Worm (Caenorhabditis elegans) whole organism, L3 larva: ENCODE measurements around the gene cutl-25.

Experiments used
- R02D3.7 ChIP-seq: fragments of 150-350 bp; optimal IDR thresholded peaks from 2 replicates; lab custom pipeline; 2014; ENCODE audit warnings: missing biosample characterization, missing genetic modification characterization
- ZK546.5 ChIP-seq: sonication (generic microtip); optimal IDR thresholded peaks from 2 replicates; lab custom pipeline; 2017; ENCODE audit warnings: missing biosample characterization, missing genetic modification characterization
- aly-2 ChIP-seq: fragments of 150-350 bp; optimal IDR thresholded peaks from 2 replicates; lab custom pipeline; 2014; ENCODE audit warnings: missing biosample characterization, missing genetic modification characterization
- ama-1 ChIP-seq: fragments of 150-350 bp; optimal IDR thresholded peaks from 2 replicates; lab custom pipeline; 2018
- ceh-16 ChIP-seq: sonication (generic microtip); optimal IDR thresholded peaks from 2 replicates; lab custom pipeline; 2017; ENCODE audit warnings: missing biosample characterization, missing genetic modification characterization
- ceh-28 ChIP-seq: fragments of 150-350 bp; optimal IDR thresholded peaks from 2 replicates; lab custom pipeline; 2014; ENCODE audit warnings: missing biosample characterization, missing genetic modification reagents, missing genetic modification characterization
- ceh-9 ChIP-seq: sonication (generic microtip); optimal IDR thresholded peaks from 2 replicates; lab custom pipeline; 2018; ENCODE audit warnings: missing biosample characterization, missing genetic modification characterization
- daf-12 ChIP-seq: fragments of 150-350 bp; optimal IDR thresholded peaks from 2 replicates; lab custom pipeline; 2014; ENCODE audit warnings: missing biosample characterization, missing genetic modification reagents, missing genetic modification characterization
- egl-27 ChIP-seq: sonication (generic microtip); optimal IDR thresholded peaks from 4 replicates; lab custom pipeline; 2017; ENCODE audit warnings: missing biosample characterization, missing genetic modification reagents, missing genetic modification characterization
- egl-5 ChIP-seq: fragments of 150-350 bp; optimal IDR thresholded peaks from 2 replicates; lab custom pipeline; 2017; ENCODE audit warnings: missing biosample characterization, missing genetic modification reagents, missing genetic modification characterization, inconsistent platforms
- elt-1 ChIP-seq: fragments of 150-350 bp; optimal IDR thresholded peaks from 2 replicates; lab custom pipeline; 2014; ENCODE audit warnings: missing biosample characterization, missing genetic modification characterization
- elt-2 ChIP-seq: sonication (generic microtip); optimal IDR thresholded peaks from 2 replicates; lab custom pipeline; 2016; ENCODE audit warnings: missing genetic modification reagents, mild to moderate bottlenecking, missing genetic modification characterization, missing compliant biosample characterization
- elt-3 ChIP-seq, 3 experiments: fragments of 150-350 bp in 1 of 3; sonication (generic microtip) in 2 of 3; optimal IDR thresholded peaks; 2 replicates in 2 of 3; 4 replicates in 1 of 3; lab custom pipeline; 2014 to 2017; ENCODE audit warnings: missing biosample characterization in 3 of 3, missing genetic modification characterization in 3 of 3
- eor-1 ChIP-seq, 2 experiments: fragments of 150-350 bp; optimal IDR thresholded peaks; 2 replicates each; lab custom pipeline; 2014 to 2018; ENCODE audit warnings: missing biosample characterization in 2 of 2, missing genetic modification characterization in 2 of 2
- fkh-10 ChIP-seq: sonication (generic microtip); optimal IDR thresholded peaks from 2 replicates; lab custom pipeline; 2017; ENCODE audit warnings: missing biosample characterization, missing genetic modification reagents, missing genetic modification characterization
- fkh-2 ChIP-seq: fragments of 150-350 bp; optimal IDR thresholded peaks from 2 replicates; lab custom pipeline; 2014; ENCODE audit warnings: missing biosample characterization, missing genetic modification reagents, missing genetic modification characterization
- fos-1 ChIP-seq: fragments of 150-350 bp; optimal IDR thresholded peaks from 2 replicates; lab custom pipeline; 2014; ENCODE audit warnings: missing biosample characterization, missing genetic modification characterization
- hmg-11 ChIP-seq: sonication (generic microtip); optimal IDR thresholded peaks from 2 replicates; lab custom pipeline; 2016; ENCODE audit warnings: missing genetic modification characterization, missing compliant biosample characterization
- jun-1 ChIP-seq: fragments of 150-350 bp; optimal IDR thresholded peaks from 2 replicates; lab custom pipeline; 2014; ENCODE audit warnings: missing biosample characterization, missing genetic modification reagents, missing genetic modification characterization
- lin-15B ChIP-seq: fragments of 150-350 bp; optimal IDR thresholded peaks from 2 replicates; lab custom pipeline; 2014; ENCODE audit warnings: missing biosample characterization, missing genetic modification characterization
- lin-39 ChIP-seq: fragments of 150-350 bp; optimal IDR thresholded peaks from 2 replicates; lab custom pipeline; 2018; ENCODE audit warnings: missing biosample characterization, missing genetic modification reagents, missing genetic modification characterization
- lsy-12 ChIP-seq: sonication (generic microtip); optimal IDR thresholded peaks from 2 replicates; lab custom pipeline; 2016; ENCODE audit warnings: mild to moderate bottlenecking, missing genetic modification characterization, missing compliant biosample characterization
- mdl-1 ChIP-seq: fragments of 150-350 bp; optimal IDR thresholded peaks from 2 replicates; lab custom pipeline; 2014; ENCODE audit warnings: missing biosample characterization, missing genetic modification characterization
- mml-1 ChIP-seq: fragments of 150-350 bp; sonication (generic microtip); optimal IDR thresholded peaks from 3 replicates; lab custom pipeline; 2014; ENCODE audit warnings: missing biosample characterization, missing genetic modification characterization
- nfya-1 ChIP-seq: sonication (generic microtip); optimal IDR thresholded peaks from 2 replicates; lab custom pipeline; 2017; ENCODE audit warnings: missing genetic modification characterization, mild to moderate bottlenecking, missing compliant biosample characterization, antibody characterized with exemption, moderate library complexity; ENCODE audit not compliant: insufficient read depth
- nhr-11 ChIP-seq: fragments of 150-350 bp; optimal IDR thresholded peaks from 2 replicates; lab custom pipeline; 2014; ENCODE audit warnings: missing biosample characterization, missing genetic modification characterization
- nhr-12 ChIP-seq: fragments of 150-350 bp; optimal IDR thresholded peaks from 2 replicates; lab custom pipeline; 2014; ENCODE audit warnings: missing biosample characterization, missing genetic modification characterization
- nhr-23 ChIP-seq: fragments of 150-350 bp; optimal IDR thresholded peaks from 2 replicates; lab custom pipeline; 2014; ENCODE audit warnings: missing biosample characterization, missing genetic modification reagents, missing genetic modification characterization
- nhr-237 ChIP-seq: fragments of 150-350 bp; optimal IDR thresholded peaks from 2 replicates; lab custom pipeline; 2014; ENCODE audit warnings: missing biosample characterization, missing genetic modification characterization
- nhr-25 ChIP-seq: sonication (generic microtip); optimal IDR thresholded peaks from 2 replicates; lab custom pipeline; 2017; ENCODE audit warnings: missing biosample characterization, missing genetic modification characterization
- nhr-28 ChIP-seq: fragments of 150-350 bp; optimal IDR thresholded peaks from 2 replicates; lab custom pipeline; 2014; ENCODE audit warnings: missing biosample characterization, missing genetic modification characterization
- nhr-43 ChIP-seq: sonication (generic microtip); optimal IDR thresholded peaks from 2 replicates; lab custom pipeline; 2016; ENCODE audit warnings: mild to moderate bottlenecking, missing genetic modification characterization, missing compliant biosample characterization; ENCODE audit not compliant: poor library complexity, severe bottlenecking
- nhr-67 ChIP-seq: fragments of 150-350 bp; optimal IDR thresholded peaks from 2 replicates; lab custom pipeline; 2014; ENCODE audit warnings: missing biosample characterization, missing genetic modification characterization
- nhr-77 ChIP-seq: fragments of 150-350 bp; optimal IDR thresholded peaks from 2 replicates; lab custom pipeline; 2014; ENCODE audit warnings: missing biosample characterization, missing genetic modification characterization
- pha-4 ChIP-seq: fragments of 150-350 bp; optimal IDR thresholded peaks from 2 replicates; lab custom pipeline; 2014; ENCODE audit warnings: missing biosample characterization, missing genetic modification reagents, missing genetic modification characterization
- pqm-1 ChIP-seq: fragments of 150-350 bp; optimal IDR thresholded peaks from 2 replicates; lab custom pipeline; 2017; ENCODE audit warnings: missing biosample characterization, missing genetic modification characterization, inconsistent platforms
- sea-2 ChIP-seq: fragments of 150-350 bp; sonication (generic microtip); optimal IDR thresholded peaks from 4 replicates; lab custom pipeline; 2014; ENCODE audit warnings: missing biosample characterization, missing genetic modification reagents, missing genetic modification characterization
- skn-1 ChIP-seq: fragments of 150-350 bp; optimal IDR thresholded peaks from 2 replicates; lab custom pipeline; 2014; ENCODE audit warnings: missing biosample characterization, missing genetic modification characterization
- snpc-4 ChIP-seq: fragments of 150-350 bp; optimal IDR thresholded peaks from 2 replicates; lab custom pipeline; 2014; ENCODE audit warnings: missing biosample characterization, missing genetic modification characterization
- tbx-2 ChIP-seq: sonication (generic microtip); optimal IDR thresholded peaks from 2 replicates; lab custom pipeline; 2016; ENCODE audit warnings: mild to moderate bottlenecking, missing genetic modification characterization, missing compliant biosample characterization
- unc-39 ChIP-seq: sonication (generic microtip); optimal IDR thresholded peaks from 4 replicates; lab custom pipeline; 2017; ENCODE audit warnings: missing biosample characterization, missing genetic modification characterization
- unc-62 ChIP-seq: fragments of 150-350 bp; sonication (generic microtip); optimal IDR thresholded peaks from 4 replicates; lab custom pipeline; 2014; ENCODE audit warnings: missing biosample characterization, missing genetic modification reagents, missing genetic modification characterization
- zag-1 ChIP-seq: fragments of 150-350 bp; optimal IDR thresholded peaks from 2 replicates; lab custom pipeline; 2014; ENCODE audit warnings: missing biosample characterization, missing genetic modification characterization
- ztf-4 ChIP-seq: fragments of 150-350 bp; optimal IDR thresholded peaks from 2 replicates; lab custom pipeline; 2014; ENCODE audit warnings: missing biosample characterization, missing genetic modification characterization

cutl-25 gene

ce11 chrIII:3070026-3070573 lies 23.2 kb upstream of the cutl-25 start, which contains the start of gene H06I04.3:
Gene H06I04.3, plus strand, starts transcription at chrIII:3070523.
- TF ChIP-seq daf-12, result no peak
- no peak for TF ChIP-seq egl-5 (tag; lab: Kevin White, UChicago)
- TF ChIP-seq ceh-9 (tag; lab: Kevin White, UChicago), result no peak
- peak; percentile 22 for TF ChIP-seq nhr-23 (tag; lab: Kevin White, UChicago)
- no peak for TF ChIP-seq fos-1
- TF ChIP-seq nhr-237 (tag; lab: Kevin White, UChicago), result no peak
- TF ChIP-seq hmg-11 (tag; lab: Kevin White, UChicago), result peak; percentile 50
- peak; percentile 24 for TF ChIP-seq lin-39 (tag; lab: Kevin White, UChicago)
- TF ChIP-seq nfya-1, result peak; percentile 41
- no peak for TF ChIP-seq pqm-1 (tag; lab: Kevin White, UChicago)
- no peak for TF ChIP-seq pha-4 (tag; lab: Kevin White, UChicago)
- no peak for TF ChIP-seq elt-2 (tag; lab: Kevin White, UChicago)
- no peak for TF ChIP-seq nhr-67 (tag; lab: Kevin White, UChicago)
- TF ChIP-seq elt-3 (tag; optimal IDR thresholded peaks at IDR 0.05; lab: Kevin White, UChicago), result no peak
- TF ChIP-seq fkh-2 (tag; lab: Kevin White, UChicago), result no peak
- TF ChIP-seq ztf-4 (tag; lab: Kevin White, UChicago), result no peak
- TF ChIP-seq lin-15B (tag; lab: Kevin White, UChicago), result peak; percentile 28
- TF ChIP-seq lsy-12 (tag; lab: Kevin White, UChicago), result no peak
- TF ChIP-seq elt-1, result no peak
- no peak for TF ChIP-seq nhr-12
- no peak for TF ChIP-seq mml-1 (tag; lab: Kevin White, UChicago)
- no peak for TF ChIP-seq zag-1 (tag; lab: Kevin White, UChicago)

- TF ChIP-seq egl-27 (tag; lab: Kevin White, UChicago) (no peak), mml-1 (tag; lab: Kevin White, UChicago) (no peak), snpc-4 (tag; lab: Kevin White, UChicago) (no peak), unc-39 (no peak), ama-1 (lab: Kevin White, UChicago) (no peak), lsy-12 (tag; lab: Kevin White, UChicago) (no peak), skn-1 (tag; lab: Kevin White, UChicago) (no peak), egl-5 (tag; lab: Kevin White, UChicago) (no peak), nhr-237 (tag; lab: Kevin White, UChicago) (no peak), mdl-1 (tag; lab: Kevin White, UChicago) (no peak), eor-1 (tag; optimal IDR thresholded peaks at IDR 0.05; lab: Kevin White, UChicago) (no peak), fkh-2 (tag; lab: Kevin White, UChicago) (no peak), nfya-1 (no peak), nhr-11 (tag; lab: Kevin White, UChicago) (no peak), sea-2 (GFP tag; lab: Kevin White, UChicago) (no peak), nhr-77 (tag; lab: Kevin White, UChicago) (no peak), jun-1 (tag; lab: Kevin White, UChicago) (no peak), ZK546.5 (tag; lab: Kevin White, UChicago) (no peak), nhr-12 (no peak)
Measured at ce11 chrIII:3069101-3069500, 22.2 kb upstream of the cutl-25 start.

ce11 chrIII:3067909-3068455 lies 21.0 kb upstream of the cutl-25 start, which contains the start of gene ubl-1:
Gene ubl-1, plus strand, starts transcription at chrIII:3068310.
- TF ChIP-seq nhr-28 (no peak), fkh-2 (tag; lab: Kevin White, UChicago) (no peak), tbx-2 (tag; lab: Kevin White, UChicago) (no peak), ztf-4 (tag; lab: Kevin White, UChicago) (peak; percentile 17), egl-5 (tag; lab: Kevin White, UChicago) (peak; percentile 60), jun-1 (tag; lab: Kevin White, UChicago) (peak; percentile 80), nhr-23 (tag; lab: Kevin White, UChicago) (peak; percentile 93), nhr-25 (tag; lab: Kevin White, UChicago) (peak; percentile 88), fkh-10 (peak; percentile 77), ceh-16 (tag; lab: Kevin White, UChicago) (no peak), fos-1 (no peak), elt-1 (peak; percentile 45), lin-39 (tag; lab: Kevin White, UChicago) (peak; percentile 81), lin-15B (tag; lab: Kevin White, UChicago) (peak; percentile 98), unc-62 (no peak), snpc-4 (tag; lab: Kevin White, UChicago) (peak; percentile 85), pha-4 (tag; lab: Kevin White, UChicago) (peak; percentile 95), daf-12 (no peak), sea-2 (GFP tag; lab: Kevin White, UChicago) (no peak), nhr-237 (tag; lab: Kevin White, UChicago) (no peak), elt-3 (tag; optimal IDR thresholded peaks at IDR 0.05; lab: Kevin White, UChicago) (peak in 1 of 3 experiments; percentile 15), hmg-11 (tag; lab: Kevin White, UChicago) (peak; percentile 27), mml-1 (tag; lab: Kevin White, UChicago) (no peak), nhr-11 (tag; lab: Kevin White, UChicago) (peak; percentile 41), nhr-77 (tag; lab: Kevin White, UChicago) (peak; percentile 54), nfya-1 (peak; percentile 97), egl-27 (tag; lab: Kevin White, UChicago) (peak; percentile 8), nhr-43 (peak; percentile 61), ceh-28 (peak; percentile 64), ceh-9 (tag; lab: Kevin White, UChicago) (no peak), lsy-12 (tag; lab: Kevin White, UChicago) (peak; percentile 55), R02D3.7 (tag; lab: Kevin White, UChicago) (peak; percentile 81), aly-2 (no peak), eor-1 (tag; optimal IDR thresholded peaks at IDR 0.05; lab: Kevin White, UChicago) (no peak)
